Worm (Caenorhabditis elegans) whole organism, young adult: ENCODE results near the gene fbxa-19.

ENCODE experiments used
- F10E7.11 ChIP-seq: sonication (generic microtip); optimal IDR thresholded peaks from 2 replicates; lab custom pipeline; 2017; ENCODE audit warnings: mild to moderate bottlenecking, missing genetic modification characterization, moderate library complexity, missing compliant biosample characterization
- F22D6.2 ChIP-seq: sonication (generic microtip); optimal IDR thresholded peaks from 2 replicates; lab custom pipeline; 2016; ENCODE audit warnings: mild to moderate bottlenecking, missing genetic modification characterization, missing compliant biosample characterization
- F23B12.7 ChIP-seq: sonication (generic microtip); optimal IDR thresholded peaks from 2 replicates; lab custom pipeline; 2017; ENCODE audit warnings: missing genetic modification characterization, mild to moderate bottlenecking, missing compliant biosample characterization, antibody characterized with exemption, moderate library complexity; ENCODE audit not compliant: insufficient read depth
- F37B4.10 ChIP-seq: fragments of 200-800 bp; sonication (Bioruptor generic); IDR thresholded peaks from 2 replicates; pipeline ENCODE4 v1.3.6; 2022; ENCODE audit warnings: missing genetic modification characterization, missing compliant biosample characterization
- F52B5.7 ChIP-seq: sonication (generic microtip); optimal IDR thresholded peaks from 2 replicates; lab custom pipeline; 2016; ENCODE audit warnings: mild to moderate bottlenecking, missing genetic modification characterization, missing compliant biosample characterization
- F57C9.4 ChIP-seq: sonication (generic microtip); optimal IDR thresholded peaks from 2 replicates; lab custom pipeline; 2017; ENCODE audit warnings: mild to moderate bottlenecking, missing genetic modification characterization, missing compliant biosample characterization
- K12H6.12 ChIP-seq: fragments of 200-800 bp; sonication (Bioruptor generic); optimal IDR thresholded peaks from 2 replicates; lab custom pipeline; 2018; ENCODE audit warnings: mild to moderate bottlenecking, missing genetic modification characterization, missing compliant biosample characterization
- attf-3 ChIP-seq: fragments of 200-800 bp; sonication (Bioruptor generic); conservative IDR thresholded peaks from 2 replicates; pipeline ENCODE4 v1.3.6; 2022; ENCODE audit warnings: missing genetic modification reagents, missing genetic modification characterization, missing compliant biosample characterization
- cebp-1 ChIP-seq, 2 experiments: fragments of 200-800 bp in 1 of 2; sonication (Bioruptor generic) in 1 of 2; sonication (generic microtip) in 1 of 2; IDR thresholded peaks in 1 of 2; optimal IDR thresholded peaks in 1 of 2; 2 replicates each; pipeline versions ENCODE4 v1.3.6 to Lab custom; 2017 to 2022; ENCODE audit warnings: missing compliant biosample characterization in 2 of 2, missing genetic modification characterization in 2 of 2, mild to moderate bottlenecking in 1 of 2, missing genetic modification reagents in 1 of 2, moderate library complexity in 1 of 2
- ceh-27 ChIP-seq: fragments of 200-800 bp; sonication (Bioruptor generic); optimal IDR thresholded peaks from 2 replicates; lab custom pipeline; 2018; ENCODE audit warnings: mild to moderate bottlenecking, missing genetic modification characterization, moderate library complexity, missing compliant biosample characterization
- die-1 ChIP-seq: sonication (generic microtip); optimal IDR thresholded peaks from 2 replicates; lab custom pipeline; 2016; ENCODE audit warnings: missing genotype, mild to moderate bottlenecking, missing genetic modification characterization, missing compliant biosample characterization
- gei-17 ChIP-seq: fragments of 200-800 bp; sonication (Bioruptor generic); optimal IDR thresholded peaks from 2 replicates; lab custom pipeline; 2018; ENCODE audit warnings: mild to moderate bottlenecking, missing genetic modification characterization, missing compliant biosample characterization
- him-1 ChIP-seq: sonication (generic microtip); optimal IDR thresholded peaks from 2 replicates; lab custom pipeline; 2016; ENCODE audit warnings: missing genotype, missing genetic modification reagents, missing genetic modification characterization, missing compliant biosample characterization
- hmg-1.2 ChIP-seq: fragments of 200-800 bp; sonication (Bioruptor generic); IDR thresholded peaks from 2 replicates; pipeline ENCODE4 v1.3.6; 2022; ENCODE audit warnings: missing genetic modification reagents, missing genetic modification characterization, missing compliant biosample characterization
- lag-1 ChIP-seq: fragments of 200-800 bp; sonication (Bioruptor generic); IDR thresholded peaks from 2 replicates; pipeline ENCODE4 v1.3.6; 2022; ENCODE audit warnings: missing genetic modification reagents, missing genetic modification characterization, missing compliant biosample characterization
- lin-40 ChIP-seq: sonication (generic microtip); optimal IDR thresholded peaks from 2 replicates; lab custom pipeline; 2016; ENCODE audit warnings: missing genetic modification characterization, mild to moderate bottlenecking, missing compliant biosample characterization, missing genotype, missing genetic modification reagents
- lir-1 ChIP-seq: fragments of 200-800 bp; sonication (Bioruptor generic); conservative IDR thresholded peaks from 2 replicates; pipeline ENCODE4 v1.3.6; 2022; ENCODE audit warnings: missing genetic modification reagents, missing genetic modification characterization, missing compliant biosample characterization
- mxl-1 ChIP-seq: sonication (generic microtip); optimal IDR thresholded peaks from 2 replicates; lab custom pipeline; 2016; ENCODE audit warnings: missing genetic modification characterization, missing compliant biosample characterization
- nfya-2 ChIP-seq: fragments of 200-800 bp; sonication (Bioruptor generic); IDR thresholded peaks from 2 replicates; pipeline ENCODE4 v1.3.6; 2022; ENCODE audit warnings: missing genetic modification reagents, missing genetic modification characterization, missing compliant biosample characterization
- nhr-120 ChIP-seq: fragments of 200-800 bp; sonication (Bioruptor generic); IDR thresholded peaks from 2 replicates; pipeline ENCODE4 v1.3.6; 2022; ENCODE audit warnings: missing genetic modification characterization, missing compliant biosample characterization
- nhr-80 ChIP-seq: sonication (generic microtip); optimal IDR thresholded peaks from 2 replicates; lab custom pipeline; 2016; ENCODE audit warnings: missing genetic modification characterization, missing compliant biosample characterization
- sdz-38 ChIP-seq: sonication (generic microtip); optimal IDR thresholded peaks from 2 replicates; lab custom pipeline; 2016; ENCODE audit warnings: missing genotype, missing genetic modification characterization, missing compliant biosample characterization
- sea-2 ChIP-seq: fragments of 200-800 bp; sonication (Bioruptor generic); IDR thresholded peaks from 2 replicates; pipeline ENCODE4 v1.3.6; 2022; ENCODE audit warnings: missing genetic modification characterization, missing compliant biosample characterization
- snpc-1.1 ChIP-seq: sonication (generic microtip); optimal IDR thresholded peaks from 2 replicates; lab custom pipeline; 2017; ENCODE audit warnings: missing genetic modification characterization, mild to moderate bottlenecking, missing compliant biosample characterization, antibody characterized with exemption, moderate library complexity, missing genotype, missing genetic modification reagents; ENCODE audit not compliant: insufficient read depth
- snpc-4 ChIP-seq, 5 experiments: fragments of 150-350 bp in 1 of 5; sonication (generic microtip) in 4 of 5; optimal IDR thresholded peaks; 2 replicates each; lab custom pipeline; 2014 to 2018; ENCODE audit warnings: missing genetic modification characterization in 5 of 5, missing biosample characterization in 3 of 5, antibody characterized with exemption in 2 of 5, mild to moderate bottlenecking in 2 of 5, missing compliant biosample characterization in 2 of 5, missing genotype in 2 of 5, moderate library complexity in 2 of 5, missing genetic modification reagents in 1 of 5
- unc-62 ChIP-seq: fragments of 150-350 bp; optimal IDR thresholded peaks from 2 replicates; lab custom pipeline; 2014; ENCODE audit warnings: missing biosample characterization, missing genetic modification reagents, missing genetic modification characterization
- ztf-22 ChIP-seq: fragments of 200-800 bp; sonication (Bioruptor generic); optimal IDR thresholded peaks from 2 replicates; lab custom pipeline; 2018; ENCODE audit warnings: mild to moderate bottlenecking, missing genetic modification characterization, moderate library complexity, missing compliant biosample characterization
- ztf-26 ChIP-seq: sonication (generic microtip); optimal IDR thresholded peaks from 2 replicates; lab custom pipeline; 2017; ENCODE audit warnings: missing genetic modification characterization, missing compliant biosample characterization

fbxa-19 gene

DNA sequence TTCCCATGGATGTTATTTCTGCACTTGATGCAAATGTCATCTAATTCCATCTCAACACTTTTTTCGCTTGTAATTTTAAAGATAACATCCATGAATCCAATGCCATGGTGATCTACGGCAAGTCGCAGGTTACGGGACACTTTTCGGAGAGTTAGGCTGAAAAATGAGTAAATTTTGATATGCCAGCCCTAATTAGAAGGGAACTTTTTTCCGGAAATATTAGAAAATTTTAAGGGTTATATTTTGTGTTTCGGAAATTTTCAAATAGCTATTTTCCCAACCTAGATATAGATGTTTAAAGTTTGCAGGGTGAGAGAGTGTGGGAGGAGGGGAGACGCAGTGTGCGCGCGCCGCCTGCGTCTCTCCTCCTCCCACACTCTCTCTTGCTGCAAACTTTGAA lies 7.9 kb upstream of the fbxa-19 start:
- TF ChIP-seq hmg-1.2 (GFP tag; lab: Robert Waterston, UW): peak; percentile 84
- TF ChIP-seq nhr-80 (tag; lab: Kevin White, UChicago): no peak
- TF ChIP-seq cebp-1 (GFP tag; IDR thresholded peaks at IDR 0.05; lab: Robert Waterston, UW): no peak
- TF ChIP-seq cebp-1 (tag; optimal IDR thresholded peaks at IDR 0.05; lab: Kevin White, UChicago): no peak
- TF ChIP-seq, all 124 proteins: peak for 1

DNA sequence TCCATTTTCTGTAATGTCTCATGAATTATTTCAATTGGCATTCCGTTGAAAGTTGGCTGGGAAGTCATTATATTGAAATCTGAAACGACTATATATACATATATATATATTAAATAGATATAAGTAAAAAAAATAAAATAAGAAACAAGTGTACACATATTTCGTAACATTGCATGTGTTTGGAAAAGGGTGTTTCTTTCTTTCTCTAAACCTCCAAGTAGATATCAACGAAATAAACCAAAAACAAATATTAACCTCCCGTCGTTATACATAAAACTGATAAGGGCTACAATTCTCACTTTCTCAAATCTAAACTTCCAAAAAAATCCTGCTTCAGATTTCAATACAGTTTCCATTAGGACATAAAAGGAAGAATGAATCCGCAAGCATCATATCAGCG lies 7.0 kb upstream of the fbxa-19 start, which contains the start of gene fbxa-79:
fbxa-79 (minus strand) TSS at position 86 of the 400 bp plus-strand sequence.
- TF ChIP-seq cebp-1 (GFP tag; IDR thresholded peaks at IDR 0.05; lab: Robert Waterston, UW) (peak; percentile 91), cebp-1 (tag; optimal IDR thresholded peaks at IDR 0.05; lab: Kevin White, UChicago) (peak; percentile 93), lir-1 (GFP tag; lab: Robert Waterston, UW) (no peak), nhr-80 (tag; lab: Kevin White, UChicago) (peak; percentile 36)

DNA sequence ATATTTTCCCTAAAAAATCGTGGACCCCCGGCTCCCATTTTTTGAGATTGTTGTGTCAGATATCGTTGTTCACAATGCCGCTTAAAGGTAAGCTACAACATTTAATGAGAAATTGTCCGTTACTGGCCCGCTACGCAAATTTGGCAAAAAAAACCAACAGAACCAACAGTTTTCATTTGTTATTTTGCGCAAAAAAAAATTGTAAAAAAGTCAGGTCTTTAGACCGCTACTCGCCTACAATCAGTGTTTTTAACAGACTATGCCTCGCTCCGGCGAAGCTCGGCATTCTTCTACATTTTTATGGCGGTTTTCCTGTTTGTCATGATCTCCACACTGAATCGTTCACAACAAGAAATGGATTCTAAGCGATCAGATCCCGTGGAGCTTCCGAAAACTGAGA lies 6.3 kb upstream of the fbxa-19 start, which contains the start of gene Y82E9BL.12:
Y82E9BL.12 (plus strand) TSS at position 301 of the 400 bp plus-strand sequence.
- no peak for TF ChIP-seq attf-3 (GFP tag; lab: Robert Waterston, UW)
- TF ChIP-seq lag-1 (GFP tag; lab: Robert Waterston, UW): no peak
- no peak for TF ChIP-seq him-1 (tag; lab: Kevin White, UChicago)
- no peak for TF ChIP-seq unc-62 (GFP tag; lab: Kevin White, UChicago)
- no peak for TF ChIP-seq ceh-27 (GFP tag; lab: Kevin White, UChicago)
- no peak for TF ChIP-seq F10E7.11
- TF ChIP-seq ztf-22 (GFP tag; lab: Kevin White, UChicago): no peak

DNA sequence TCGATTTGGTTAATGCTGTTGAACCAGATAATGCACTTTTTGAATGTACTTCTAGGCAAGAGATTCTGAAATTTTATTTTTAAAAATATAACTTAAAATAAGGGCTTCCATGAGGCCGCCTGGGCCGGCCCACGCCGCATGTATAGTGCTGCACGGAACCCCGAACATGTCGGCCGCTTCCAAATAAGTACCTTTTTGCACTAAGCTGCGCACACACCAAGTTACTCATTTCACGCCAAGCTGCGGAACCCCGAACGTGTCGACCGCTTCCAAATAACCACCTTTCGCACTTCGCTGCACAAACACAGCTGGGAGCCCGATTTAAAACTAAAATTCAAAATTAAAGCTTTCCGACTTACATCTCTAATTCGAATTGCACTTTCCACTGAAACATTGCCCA lies 3.8 kb upstream of the fbxa-19 start:
- TF ChIP-seq F10E7.11 (no peak), snpc-4 (GFP tag; optimal IDR thresholded peaks at IDR 0.05; lab: Kevin White, UChicago) (peak; percentile 46), snpc-4 (tag; optimal IDR thresholded peaks at IDR 0.05; lab: Kevin White, UChicago) (peak in 2 of 4 experiments; percentile 68 to 85), snpc-1.1 (tag; lab: Kevin White, UChicago) (peak; percentile 61)

DNA sequence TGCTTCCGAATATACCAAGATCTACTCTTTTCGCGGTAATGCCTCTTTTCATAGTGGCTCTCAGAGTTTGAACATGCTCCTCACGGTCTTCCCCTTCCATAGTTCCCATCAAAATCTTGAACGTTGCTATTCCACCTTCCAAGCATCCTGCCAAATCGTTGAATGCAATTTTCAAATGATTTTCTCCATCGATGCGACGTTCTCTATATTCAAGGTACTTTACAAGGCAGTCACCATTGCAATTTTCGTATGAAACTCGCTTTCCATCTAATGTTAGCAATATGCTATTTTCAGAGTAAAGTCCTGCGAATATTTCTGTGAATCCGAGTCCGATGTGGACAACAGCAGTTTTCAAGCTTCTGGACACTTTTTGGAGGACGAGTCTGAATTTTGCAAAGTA lies 918 bp upstream of the fbxa-19 start:
- TF ChIP-seq F23B12.7 (tag; lab: Kevin White, UChicago) (no peak), F57C9.4 (tag; lab: Kevin White, UChicago) (no peak), nfya-2 (GFP tag; lab: Robert Waterston, UW) (no peak), lin-40 (tag; lab: Kevin White, UChicago) (no peak), F52B5.7 (no peak), F37B4.10 (GFP tag; lab: Robert Waterston, UW) (no peak), K12H6.12 (tag; lab: Kevin White, UChicago) (no peak), sea-2 (no peak), hmg-1.2 (GFP tag; lab: Robert Waterston, UW) (no peak), mxl-1 (tag; lab: Kevin White, UChicago) (no peak)

DNA sequence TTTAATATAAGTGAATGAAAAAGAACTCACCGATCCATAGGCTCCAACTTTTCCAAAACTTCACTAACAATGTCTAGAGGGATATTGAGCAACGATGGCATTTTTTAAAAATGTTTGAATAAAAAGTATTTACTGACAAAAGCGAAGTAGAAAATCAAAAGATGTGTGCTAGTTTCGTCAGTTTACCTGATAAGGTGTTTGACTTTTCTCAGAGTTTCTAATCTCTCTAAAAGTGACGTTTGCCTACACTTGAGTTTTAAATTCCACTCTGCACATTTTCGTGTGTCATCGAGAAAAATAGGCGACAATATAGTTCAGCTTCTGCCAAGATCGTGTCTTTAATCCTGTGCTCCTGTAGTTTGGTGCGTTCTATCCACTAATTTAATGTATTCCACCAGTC lies 6.4 kb downstream of the fbxa-19 start, which contains the start of gene fbxa-15:
fbxa-15 (minus strand) TSS at position 101 of the 400 bp plus-strand sequence.
- TF ChIP-seq gei-17: no peak
- TF ChIP-seq sdz-38: no peak
- no peak for TF ChIP-seq ztf-26
- TF ChIP-seq F22D6.2 (tag; lab: Kevin White, UChicago): no peak
- no peak for TF ChIP-seq nhr-120 (GFP tag; lab: Robert Waterston, UW)
- TF ChIP-seq die-1 (tag; lab: Kevin White, UChicago): no peak
